Worm (Caenorhabditis elegans) whole organism, midembryonic: Measurements from ENCODE around the gene exc-1.

Source experiments
- T22C8.4 ChIP-seq: fragments of 200-800 bp; sonication (Bioruptor generic); IDR thresholded peaks from 2 replicates; pipeline ENCODE4 v1.3.6; 2022; ENCODE audit warnings: missing genetic modification characterization, missing compliant biosample characterization
- cog-1 ChIP-seq: sonication (generic microtip); optimal IDR thresholded peaks from 2 replicates; lab custom pipeline; 2016; ENCODE audit warnings: missing genetic modification characterization, missing compliant biosample characterization
- flt-1 ChIP-seq: fragments of 200-800 bp; sonication (Bioruptor generic); IDR thresholded peaks from 2 replicates; pipeline ENCODE4 v1.3.6; 2022; ENCODE audit warnings: missing genetic modification characterization, missing compliant biosample characterization
- klf-2 ChIP-seq: fragments of 200-800 bp; sonication (Bioruptor generic); conservative IDR thresholded peaks from 2 replicates; pipeline ENCODE4 v1.3.6; 2022; ENCODE audit warnings: missing genetic modification reagents, missing genetic modification characterization, missing compliant biosample characterization
- med-1 ChIP-seq: sonication (generic microtip); optimal IDR thresholded peaks from 2 replicates; lab custom pipeline; 2017; ENCODE audit warnings: missing genetic modification characterization, mild to moderate bottlenecking, missing compliant biosample characterization, antibody characterized with exemption, missing genetic modification reagents; ENCODE audit not compliant: insufficient read depth
- ref-1 ChIP-seq: fragments of 200-800 bp; sonication (Bioruptor generic); conservative IDR thresholded peaks from 2 replicates; pipeline ENCODE4 v1.3.6; 2022; ENCODE audit warnings: missing genetic modification reagents, missing genetic modification characterization, missing compliant biosample characterization
- tab-1 ChIP-seq: fragments of 200-800 bp; sonication (Bioruptor generic); IDR thresholded peaks from 2 replicates; pipeline ENCODE4 v1.3.6; 2022; ENCODE audit warnings: missing genetic modification characterization, missing compliant biosample characterization
- ztf-23 ChIP-seq: fragments of 200-800 bp; sonication (Bioruptor generic); IDR thresholded peaks from 2 replicates; pipeline ENCODE4 v1.3.6; 2022; ENCODE audit warnings: missing genetic modification reagents, missing genetic modification characterization, missing compliant biosample characterization
- ztf-29 ChIP-seq: fragments of 200-800 bp; sonication (Bioruptor generic); IDR thresholded peaks from 2 replicates; pipeline ENCODE4 v1.3.6; 2022; ENCODE audit warnings: missing genetic modification reagents, missing genetic modification characterization, missing compliant biosample characterization

DNA sequence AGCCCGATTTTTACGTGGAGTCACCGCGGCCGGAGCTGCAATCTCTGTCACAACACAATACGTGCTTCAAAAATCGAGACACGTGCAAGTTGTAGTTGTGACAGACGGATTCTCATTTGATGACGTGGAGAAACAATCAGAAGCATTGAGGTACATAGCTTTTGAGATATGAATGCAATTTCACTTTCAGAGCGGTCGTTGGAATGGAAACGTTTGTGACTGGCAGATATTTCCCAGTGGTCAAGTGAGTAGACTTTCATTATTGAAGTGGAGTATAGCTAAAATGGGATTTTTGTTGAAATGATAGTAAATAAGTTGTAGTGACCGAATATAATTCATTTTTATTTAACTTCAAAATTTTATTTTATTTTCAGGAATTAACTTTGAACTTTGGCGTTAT is 13.9 kb upstream of the exc-1 start:
- TF ChIP-seq cog-1 (tag; lab: Kevin White, UChicago) (no peak), ztf-29 (GFP tag; lab: Robert Waterston, UW) (no peak), flt-1 (GFP tag; lab: Robert Waterston, UW) (no peak), med-1 (GFP tag; lab: Kevin White, UChicago) (no peak), klf-2 (GFP tag; lab: Robert Waterston, UW) (no peak), T22C8.4 (GFP tag; lab: Robert Waterston, UW) (no peak), ztf-23 (GFP tag; lab: Robert Waterston, UW) (no peak), ref-1 (GFP tag; lab: Robert Waterston, UW) (no peak), tab-1 (GFP tag; lab: Robert Waterston, UW) (no peak)
